Fruit fly (Drosophila melanogaster): Measurements from ENCODE around the gene CG5087.

DNA sequence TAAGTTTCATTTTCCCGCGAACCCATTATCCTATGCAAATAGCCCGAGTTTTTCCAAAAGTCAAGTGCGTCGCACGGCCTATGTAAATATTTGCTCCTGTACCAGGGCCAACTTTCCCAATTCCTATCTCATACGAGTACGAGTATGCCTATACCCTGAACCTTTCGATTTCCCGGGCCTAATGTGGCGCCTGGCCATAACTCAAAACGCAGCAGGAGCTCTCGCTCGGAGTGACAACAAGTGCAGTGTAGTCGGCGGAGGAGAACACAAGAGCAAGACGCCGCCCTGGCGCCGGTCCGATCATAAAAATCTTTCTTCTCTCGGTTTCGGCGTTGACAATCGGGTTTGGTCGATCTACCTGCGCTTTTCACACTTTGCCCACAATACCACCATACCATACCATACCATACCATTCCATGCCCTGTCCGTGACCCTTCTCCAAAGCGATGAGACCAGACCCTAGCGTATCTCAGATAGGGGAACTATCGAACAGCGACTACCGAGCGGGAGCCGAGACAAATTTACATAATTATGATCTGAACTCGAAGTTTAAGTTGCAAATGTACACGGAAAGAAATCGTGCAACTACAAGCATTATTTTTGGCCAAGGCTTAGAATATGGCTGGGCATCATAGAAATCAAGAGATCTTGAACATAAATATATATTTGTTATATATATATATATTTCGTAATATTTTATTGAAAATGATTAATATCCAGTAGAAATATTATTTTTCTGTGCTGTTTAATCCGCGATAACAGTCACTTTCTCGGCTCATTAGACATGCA lies 44.4 kb downstream of the CG5087 start:
- TF ChIP-seq Dfd (GFP tag; optimal IDR thresholded peaks at IDR 0.05) (no peak), pan (optimal IDR thresholded peaks at IDR 0.05) (no peak)

Measured in whole organism, wandering third instar larva.